Fruit fly (Drosophila melanogaster) whole organism, pupa: ENCODE data around the gene CG34448.

Experiments
- CG12605 ChIP-seq: fragments of 200-800 bp; sonication (Bioruptor generic); IDR thresholded peaks from 2 replicates; pipeline ENCODE4 v1.3.6; 2022; ENCODE audit warnings: missing biosample characterization, missing genetic modification characterization
- CG15710 ChIP-seq: fragments of 200-800 bp; sonication (Bioruptor generic); optimal IDR thresholded peaks from 2 replicates; lab custom pipeline; 2018; ENCODE audit warnings: missing biosample characterization, mild to moderate bottlenecking, missing genetic modification characterization, moderate library complexity
- CG17806 ChIP-seq: fragments of 200-800 bp; sonication (Bioruptor generic); optimal IDR thresholded peaks from 2 replicates; lab custom pipeline; 2018; ENCODE audit warnings: missing biosample characterization, mild to moderate bottlenecking, missing genetic modification characterization, moderate library complexity
- CG34367 ChIP-seq: fragments of 200-800 bp; sonication (Bioruptor generic); optimal IDR thresholded peaks from 2 replicates; lab custom pipeline; 2018; ENCODE audit warnings: missing biosample characterization, mild to moderate bottlenecking, missing genetic modification characterization
- CG8159 ChIP-seq: fragments of 200-800 bp; sonication (Bioruptor generic); optimal IDR thresholded peaks from 3 replicates; lab custom pipeline; 2018; ENCODE audit warnings: missing biosample characterization, mild to moderate bottlenecking, missing genetic modification characterization, moderate library complexity
- gl ChIP-seq: fragments of 200-800 bp; sonication (Bioruptor generic); optimal IDR thresholded peaks from 2 replicates; lab custom pipeline; 2018; ENCODE audit warnings: missing biosample characterization, mild to moderate bottlenecking, missing genetic modification characterization

dm6 chr2L:2436258-2436657, 18.5 kb upstream of the CG34448 start:
- no peak for TF ChIP-seq CG12605
- peak; percentile 62 for TF ChIP-seq CG8159 (tag; lab: Kevin White, UChicago)
- TF ChIP-seq CG34367 (tag; lab: Kevin White, UChicago): peak; percentile 40
- TF ChIP-seq gl (tag; lab: Kevin White, UChicago): no peak
- peak; percentile 61 for TF ChIP-seq CG15710 (tag; lab: Kevin White, UChicago)
- TF ChIP-seq CG17806: peak; percentile 40
